Worm (Caenorhabditis elegans) whole organism, midembryonic: ENCODE measurements around the gene T26H5.11.

Experiments
- flt-1 ChIP-seq: fragments of 200-800 bp; sonication (Bioruptor generic); IDR thresholded peaks from 2 replicates; pipeline ENCODE4 v1.3.6; 2022; ENCODE audit warnings: missing genetic modification characterization, missing compliant biosample characterization
- ref-1 ChIP-seq: fragments of 200-800 bp; sonication (Bioruptor generic); conservative IDR thresholded peaks from 2 replicates; pipeline ENCODE4 v1.3.6; 2022; ENCODE audit warnings: missing genetic modification reagents, missing genetic modification characterization, missing compliant biosample characterization

DNA sequence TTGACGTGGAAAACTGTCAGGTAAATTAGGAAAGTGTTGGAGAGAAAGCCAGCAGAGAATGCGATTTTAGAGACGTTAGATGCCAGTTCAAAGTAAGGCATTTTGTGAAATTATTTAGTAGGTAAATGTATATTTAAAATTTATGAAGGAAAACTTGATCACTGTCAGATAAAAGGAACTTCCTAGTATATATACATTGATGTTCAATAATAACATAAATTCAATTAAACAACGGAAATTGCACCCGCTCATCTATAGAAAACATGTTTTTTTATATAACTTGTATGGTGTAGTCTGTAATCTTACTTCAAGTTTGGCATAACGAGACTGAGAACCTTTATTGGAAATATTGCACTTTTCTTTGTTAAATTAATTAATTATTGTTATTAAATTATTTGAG is 15.0 kb upstream of the T26H5.11 start, which contains the start of gene str-71:
- TF ChIP-seq flt-1 (GFP tag; lab: Robert Waterston, UW) (no peak), ref-1 (no peak)
